Fruit fly (Drosophila melanogaster) whole organism, embryonic: Measurements from ENCODE around the gene CG9497.
A peak's percentile ranks its signal among the peaks of the same experiment; 100 is the strongest.

ENCODE experiments used
- Abd-B ChIP-seq: fragments of 200-800 bp; sonication (Bioruptor generic); optimal IDR thresholded peaks from 2 replicates; lab custom pipeline; 2018; ENCODE audit warnings: missing biosample characterization, mild to moderate bottlenecking, missing genetic modification characterization, moderate library complexity
- Bdp1 ChIP-seq: fragments of 200-800 bp; sonication (Bioruptor generic); optimal IDR thresholded peaks from 3 replicates; lab custom pipeline; 2016; ENCODE audit warnings: missing biosample characterization, missing genetic modification characterization
- CG10431 ChIP-seq: fragments of 200-800 bp; sonication (Bioruptor generic); optimal IDR thresholded peaks from 3 replicates; lab custom pipeline; 2018; ENCODE audit warnings: missing biosample characterization, mild to moderate bottlenecking, missing genetic modification characterization
- CG10543 ChIP-seq: fragments of 200-800 bp; sonication (Bioruptor generic); optimal IDR thresholded peaks from 3 replicates; lab custom pipeline; 2017; ENCODE audit warnings: missing biosample characterization, mild to moderate bottlenecking, missing genetic modification characterization, moderate library complexity
- CG15269 ChIP-seq: fragments of 200-800 bp; sonication (Bioruptor generic); optimal IDR thresholded peaks from 2 replicates; lab custom pipeline; 2018; ENCODE audit warnings: missing biosample characterization, mild to moderate bottlenecking, missing genetic modification characterization, moderate library complexity
- CG15479 ChIP-seq: fragments of 200-800 bp; sonication (Bioruptor generic); optimal IDR thresholded peaks from 3 replicates; lab custom pipeline; 2019; ENCODE audit warnings: missing biosample characterization, mild to moderate bottlenecking, missing genetic modification characterization, moderate library complexity
- CG1603 ChIP-seq: fragments of 200-800 bp; sonication (Bioruptor generic); optimal IDR thresholded peaks from 2 replicates; lab custom pipeline; 2019; ENCODE audit warnings: missing biosample characterization, mild to moderate bottlenecking, missing genetic modification characterization, moderate library complexity
- CG1647 ChIP-seq: fragments of 200-800 bp; sonication (Bioruptor generic); optimal IDR thresholded peaks from 3 replicates; lab custom pipeline; 2016; ENCODE audit warnings: missing biosample characterization, missing genetic modification characterization
- CG16813 ChIP-seq: fragments of 200-800 bp; sonication (Bioruptor generic); IDR thresholded peaks from 3 replicates; pipeline ENCODE4 v1.3.6; 2022; ENCODE audit warnings: missing biosample characterization, missing genetic modification characterization; ENCODE audit not compliant: partially characterized antibody
- CG16815 ChIP-seq: fragments of 200-800 bp; sonication (Bioruptor generic); optimal IDR thresholded peaks from 3 replicates; lab custom pipeline; 2017; ENCODE audit warnings: missing biosample characterization, mild to moderate bottlenecking, missing genetic modification characterization
- CG17359 ChIP-seq: fragments of 200-800 bp; sonication (Bioruptor generic); optimal IDR thresholded peaks from 3 replicates; lab custom pipeline; 2018; ENCODE audit warnings: missing biosample characterization, mild to moderate bottlenecking, missing genetic modification characterization, moderate library complexity
- CG1832 ChIP-seq: fragments of 200-800 bp; sonication (Bioruptor generic); optimal IDR thresholded peaks from 2 replicates; lab custom pipeline; 2017; ENCODE audit warnings: missing biosample characterization, mild to moderate bottlenecking, missing genetic modification characterization, inconsistent platforms
- CG2199 ChIP-seq: fragments of 200-800 bp; sonication (Bioruptor generic); IDR thresholded peaks from 3 replicates; pipeline ENCODE4 v1.3.6; 2022; ENCODE audit warnings: missing biosample characterization, missing genetic modification characterization
- CG2678 ChIP-seq: fragments of 200-800 bp; sonication (Bioruptor generic); optimal IDR thresholded peaks from 3 replicates; lab custom pipeline; 2019; ENCODE audit warnings: missing biosample characterization, mild to moderate bottlenecking, missing genetic modification characterization, moderate library complexity
- CG3065 ChIP-seq: fragments of 200-800 bp; sonication (Bioruptor generic); optimal IDR thresholded peaks from 2 replicates; lab custom pipeline; 2016; ENCODE audit warnings: missing biosample characterization, missing genetic modification characterization
- CG34376 ChIP-seq: fragments of 200-800 bp; sonication (Bioruptor generic); optimal IDR thresholded peaks from 2 replicates; lab custom pipeline; 2018; ENCODE audit warnings: missing biosample characterization, mild to moderate bottlenecking, missing genetic modification characterization
- CG4328 ChIP-seq: fragments of 200-800 bp; sonication (Bioruptor generic); optimal IDR thresholded peaks from 3 replicates; lab custom pipeline; 2017; ENCODE audit warnings: missing biosample characterization, missing genetic modification reagents, missing genetic modification characterization
- CG5245 ChIP-seq: fragments of 200-800 bp; sonication (Bioruptor generic); optimal IDR thresholded peaks from 3 replicates; lab custom pipeline; 2016; ENCODE audit warnings: missing biosample characterization, missing genetic modification characterization
- CG6791 ChIP-seq: fragments of 200-800 bp; sonication (Bioruptor generic); IDR thresholded peaks from 3 replicates; pipeline ENCODE4 v1.3.6; 2022; ENCODE audit warnings: missing biosample characterization, missing genetic modification characterization; ENCODE audit not compliant: partially characterized antibody
- CG7786 ChIP-seq: fragments of 200-800 bp; sonication (Bioruptor generic); optimal IDR thresholded peaks from 2 replicates; lab custom pipeline; 2016; ENCODE audit warnings: missing biosample characterization, missing genetic modification characterization
- CG7963 ChIP-seq: fragments of 200-800 bp; sonication (Bioruptor generic); IDR thresholded peaks from 3 replicates; pipeline ENCODE4 v1.3.6; 2022; ENCODE audit warnings: missing biosample characterization, missing genetic modification characterization; ENCODE audit not compliant: partially characterized antibody
- CG8281 ChIP-seq: fragments of 200-800 bp; sonication (Bioruptor generic); optimal IDR thresholded peaks from 2 replicates; lab custom pipeline; 2018; ENCODE audit warnings: missing biosample characterization, mild to moderate bottlenecking, missing genetic modification characterization, moderate library complexity
- CG8290 ChIP-seq, 3 experiments: fragments of 200-800 bp; sonication (Bioruptor generic); optimal IDR thresholded peaks; 2 replicates each; lab custom pipeline; 2016 to 2019; ENCODE audit warnings: missing biosample characterization in 3 of 3, missing genetic modification characterization in 3 of 3, mild to moderate bottlenecking in 2 of 3, moderate library complexity in 1 of 3
- CG9215 ChIP-seq: fragments of 200-800 bp; sonication (Bioruptor generic); IDR thresholded peaks from 2 replicates; pipeline ENCODE4 v1.3.6; 2022; ENCODE audit warnings: missing biosample characterization, missing genetic modification characterization
- E2f2 ChIP-seq: fragments of 200-800 bp; sonication (Bioruptor generic); IDR thresholded peaks from 2 replicates; pipeline ENCODE4 v1.3.6; 2022; ENCODE audit warnings: missing biosample characterization, missing genetic modification characterization
- Fer3 ChIP-seq: fragments of 200-800 bp; sonication (Bioruptor generic); optimal IDR thresholded peaks from 2 replicates; lab custom pipeline; 2018; ENCODE audit warnings: missing biosample characterization, mild to moderate bottlenecking, missing genetic modification characterization, moderate library complexity
- HLH4C ChIP-seq: fragments of 200-800 bp; sonication (Bioruptor generic); IDR thresholded peaks from 3 replicates; pipeline ENCODE4 v1.3.6; 2022; ENCODE audit warnings: missing biosample characterization, missing genetic modification characterization; ENCODE audit not compliant: partially characterized antibody
- HLHmδ ChIP-seq: fragments of 200-800 bp; sonication (Bioruptor generic); optimal IDR thresholded peaks from 2 replicates; lab custom pipeline; 2018; ENCODE audit warnings: missing biosample characterization, mild to moderate bottlenecking, missing genetic modification characterization, moderate library complexity
- Hey ChIP-seq: fragments of 200-800 bp; sonication (Bioruptor generic); optimal IDR thresholded peaks from 3 replicates; lab custom pipeline; 2018; ENCODE audit warnings: missing biosample characterization, mild to moderate bottlenecking, missing genetic modification characterization
- Hr51 ChIP-seq, 2 experiments: fragments of 200-800 bp; sonication (Bioruptor generic); optimal IDR thresholded peaks; 2 replicates in 1 of 2; 3 replicates in 1 of 2; lab custom pipeline; 2016 to 2018; ENCODE audit warnings: missing biosample characterization in 2 of 2, missing genetic modification characterization in 2 of 2, mild to moderate bottlenecking in 1 of 2, moderate library complexity in 1 of 2
- Kr ChIP-seq: fragments of 200-800 bp; sonication (Bioruptor generic); optimal IDR thresholded peaks from 2 replicates; lab custom pipeline; 2017; ENCODE audit warnings: missing biosample characterization, mild to moderate bottlenecking, missing genetic modification characterization
- Mad ChIP-seq: fragments of 200-800 bp; sonication (Bioruptor generic); optimal IDR thresholded peaks from 2 replicates; lab custom pipeline; 2016; ENCODE audit warnings: missing biosample characterization, missing genetic modification characterization
- NC2β ChIP-seq: fragments of 200-800 bp; sonication (Bioruptor generic); optimal IDR thresholded peaks from 2 replicates; lab custom pipeline; 2016; ENCODE audit warnings: missing biosample characterization, missing genetic modification characterization
- Neu2 ChIP-seq: fragments of 200-800 bp; sonication (Bioruptor generic); optimal IDR thresholded peaks from 3 replicates; lab custom pipeline; 2016; ENCODE audit warnings: missing biosample characterization, missing genetic modification characterization, borderline replicate concordance
- PHDP ChIP-seq: fragments of 200-800 bp; sonication (Bioruptor generic); optimal IDR thresholded peaks from 3 replicates; lab custom pipeline; 2018; ENCODE audit warnings: missing biosample characterization, mild to moderate bottlenecking, missing genetic modification characterization, moderate library complexity
- bbx ChIP-seq: fragments of 200-800 bp; sonication (Bioruptor generic); IDR thresholded peaks from 2 replicates; pipeline ENCODE4 v1.3.6; 2022; ENCODE audit warnings: missing biosample characterization, missing genetic modification characterization; ENCODE audit not compliant: partially characterized antibody
- croc ChIP-seq: fragments of 200-800 bp; sonication (Bioruptor generic); conservative IDR thresholded peaks from 3 replicates; pipeline ENCODE4 v1.3.6; 2022; ENCODE audit warnings: missing biosample characterization, missing genetic modification characterization
- fd3F ChIP-seq: fragments of 200-800 bp; sonication (Bioruptor generic); optimal IDR thresholded peaks from 2 replicates; lab custom pipeline; 2018; ENCODE audit warnings: missing biosample characterization, mild to moderate bottlenecking, missing genetic modification characterization, moderate library complexity
- jing ChIP-seq: fragments of 200-800 bp; sonication (Bioruptor generic); optimal IDR thresholded peaks from 2 replicates; lab custom pipeline; 2018; ENCODE audit warnings: missing biosample characterization, mild to moderate bottlenecking, missing genetic modification characterization
- maf-S ChIP-seq: fragments of 200-800 bp; sonication (Bioruptor generic); optimal IDR thresholded peaks from 2 replicates; lab custom pipeline; 2016; ENCODE audit warnings: missing biosample characterization, missing genetic modification characterization
- mam ChIP-seq: fragments of 200-800 bp; sonication (Bioruptor generic); optimal IDR thresholded peaks from 3 replicates; lab custom pipeline; 2016; ENCODE audit warnings: missing biosample characterization, missing genetic modification characterization
- pros ChIP-seq: fragments of 200-800 bp; sonication (Bioruptor generic); optimal IDR thresholded peaks from 3 replicates; lab custom pipeline; 2019; ENCODE audit warnings: missing biosample characterization, mild to moderate bottlenecking, missing genetic modification characterization, moderate library complexity
- sens-2 ChIP-seq: fragments of 200-800 bp; sonication (Bioruptor generic); IDR thresholded peaks from 2 replicates; pipeline ENCODE4 v1.3.6; 2022; ENCODE audit warnings: missing biosample characterization, missing genetic modification characterization
- shn ChIP-seq: fragments of 200-800 bp; sonication (Bioruptor generic); optimal IDR thresholded peaks from 3 replicates; lab custom pipeline; 2016; ENCODE audit warnings: missing biosample characterization, missing genetic modification characterization
- slbo ChIP-seq: fragments of 200-800 bp; sonication (Bioruptor generic); IDR thresholded peaks from 2 replicates; pipeline ENCODE4 v1.3.6; 2022; ENCODE audit warnings: missing biosample characterization, missing genetic modification characterization
- sr ChIP-seq: fragments of 200-800 bp; sonication (Bioruptor generic); IDR thresholded peaks from 3 replicates; pipeline ENCODE4 v1.3.6; 2022; ENCODE audit warnings: missing biosample characterization, missing genetic modification characterization
- twi ChIP-seq: fragments of 200-800 bp; optimal IDR thresholded peaks from 2 replicates; lab custom pipeline; 2019; ENCODE audit warnings: missing biosample characterization, mild to moderate bottlenecking, missing genetic modification characterization, moderate library complexity

The CG9497 gene

dm6 chr2L:6323536-6324385 is 24.5 kb downstream of the CG9497 start, which contains the start of gene PDZ-GEF (continued):
- TF ChIP-seq slbo (GFP tag; lab: Robert Waterston, UW) (peak; percentile 59; the same call in 1 of the 2 replicates), HLHmδ (GFP tag; lab: Kevin White, UChicago) (no peak), Fer3 (tag; lab: Kevin White, UChicago) (no peak), CG1832 (no peak), maf-S (peak; percentile 20), Bdp1 (GFP tag; lab: Kevin White, UChicago) (no peak), Hey (tag; lab: Kevin White, UChicago) (no peak), Kr (GFP tag; lab: Kevin White, UChicago) (no peak), CG4328 (GFP tag; lab: Kevin White, UChicago) (no peak), Abd-B (GFP tag; lab: Kevin White, UChicago) (no peak), CG15269 (no peak), fd3F (peak; percentile 5), CG17359 (tag; lab: Kevin White, UChicago) (no peak), pros (no peak), CG9215 (no peak), mam (GFP tag; lab: Kevin White, UChicago) (peak; percentile 58), bbx (peak; percentile 53; the same call in 1 of the 2 replicates), CG10543 (GFP tag; lab: Kevin White, UChicago) (no peak), shn (GFP tag; lab: Kevin White, UChicago) (peak; percentile 53), CG5245 (GFP tag; lab: Kevin White, UChicago) (peak; percentile 59), Neu2 (GFP tag; lab: Kevin White, UChicago) (no peak), NC2β (peak; percentile 67), Hr51 (GFP tag; optimal IDR thresholded peaks at IDR 0.05; lab: Kevin White, UChicago) (no peak), twi (no peak), sens-2 (GFP tag; lab: Robert Waterston, UW) (no peak), CG16815 (GFP tag; lab: Kevin White, UChicago) (no peak), CG1647 (GFP tag; lab: Kevin White, UChicago) (no peak), CG8281 (tag; lab: Kevin White, UChicago) (no peak), jing (GFP tag; lab: Kevin White, UChicago) (no peak), CG7963 (GFP tag; lab: Robert Waterston, UW) (no peak), Mad (GFP tag; lab: Kevin White, UChicago) (peak; percentile 33), croc (GFP tag; lab: Robert Waterston, UW) (no peak), E2f2 (GFP tag; lab: Robert Waterston, UW) (peak; percentile 67), CG8290 (GFP tag; optimal IDR thresholded peaks at IDR 0.05; lab: Kevin White, UChicago) (peak; percentile 82), CG8290 (tag; optimal IDR thresholded peaks at IDR 0.05; lab: Kevin White, UChicago) (no peak), sr (GFP tag; lab: Robert Waterston, UW) (no peak), CG7786 (GFP tag; lab: Kevin White, UChicago) (no peak), CG3065 (GFP tag; lab: Kevin White, UChicago) (no peak), CG2678 (tag; lab: Kevin White, UChicago) (no peak), CG15479 (GFP tag; lab: Kevin White, UChicago) (peak; percentile 87), CG2199 (GFP tag; lab: Robert Waterston, UW) (peak; percentile 80), CG34376 (GFP tag; lab: Kevin White, UChicago) (no peak), HLH4C (GFP tag; lab: Robert Waterston, UW) (no peak; the same call in 2 of the 3 replicates), CG6791 (peak; percentile 62; the same call in 1 of the 3 replicates), CG1603 (no peak), PHDP (peak; percentile 52), CG10431 (no peak), CG16813 (peak; percentile 41; the same call in 1 of the 3 replicates)
